Fruit fly (Drosophila melanogaster) whole organism, prepupa: Measurements from ENCODE around the gene MRG15.

Experiments used
- Blimp-1 ChIP-seq: fragments of 200-800 bp; sonication (Bioruptor generic); optimal IDR thresholded peaks from 3 replicates; lab custom pipeline; 2017; ENCODE audit warnings: missing biosample characterization, missing genetic modification characterization, mild to moderate bottlenecking, moderate library complexity, missing genetic modification reagents
- CG11294 ChIP-seq: fragments of 200-800 bp; sonication (Bioruptor generic); IDR thresholded peaks from 2 replicates; pipeline ENCODE4 v1.3.6; 2022; ENCODE audit warnings: missing biosample characterization, missing genetic modification characterization
- CG11762 ChIP-seq: fragments of 200-800 bp; sonication (Bioruptor generic); optimal IDR thresholded peaks from 3 replicates; lab custom pipeline; 2016; ENCODE audit warnings: missing biosample characterization, missing genetic modification characterization; ENCODE audit not compliant: insufficient read depth
- CG15336 ChIP-seq: fragments of 200-800 bp; sonication (Bioruptor generic); IDR thresholded peaks from 2 replicates; pipeline ENCODE4 v1.3.6; 2022; ENCODE audit warnings: missing biosample characterization, missing genetic modification characterization
- CG16779 ChIP-seq: fragments of 200-800 bp; sonication (Bioruptor generic); optimal IDR thresholded peaks from 3 replicates; lab custom pipeline; 2017; ENCODE audit warnings: missing biosample characterization, mild to moderate bottlenecking, missing genetic modification characterization
- CG3032 ChIP-seq: fragments of 200-800 bp; optimal IDR thresholded peaks from 2 replicates; lab custom pipeline; 2019; ENCODE audit warnings: missing biosample characterization, mild to moderate bottlenecking, missing genetic modification characterization, moderate library complexity
- CG31627 ChIP-seq: fragments of 200-800 bp; sonication (Bioruptor generic); optimal IDR thresholded peaks from 3 replicates; lab custom pipeline; 2016; ENCODE audit warnings: missing biosample characterization, missing genetic modification characterization
- CG34406 ChIP-seq: fragments of 200-800 bp; sonication (Bioruptor generic); optimal IDR thresholded peaks from 3 replicates; lab custom pipeline; 2016; ENCODE audit warnings: missing biosample characterization, missing genetic modification characterization
- CG4318 ChIP-seq: fragments of 200-800 bp; sonication (Bioruptor generic); optimal IDR thresholded peaks from 3 replicates; lab custom pipeline; 2017; ENCODE audit warnings: missing biosample characterization, mild to moderate bottlenecking, missing genetic modification characterization
- CG6276 ChIP-seq: fragments of 200-800 bp; sonication (Bioruptor generic); optimal IDR thresholded peaks from 2 replicates; lab custom pipeline; 2017; ENCODE audit warnings: missing biosample characterization, mild to moderate bottlenecking, missing genetic modification characterization
- CG6808 ChIP-seq: fragments of 200-800 bp; sonication (Bioruptor generic); optimal IDR thresholded peaks from 3 replicates; lab custom pipeline; 2017; ENCODE audit warnings: missing biosample characterization, missing genetic modification characterization, mild to moderate bottlenecking, moderate library complexity, missing genetic modification reagents
- CG8119 ChIP-seq: fragments of 200-800 bp; sonication (Bioruptor generic); IDR thresholded peaks from 3 replicates; pipeline ENCODE4 v1.3.6; 2022; ENCODE audit warnings: missing biosample characterization, missing genetic modification characterization
- CG8319 ChIP-seq: fragments of 200-800 bp; sonication (Bioruptor generic); optimal IDR thresholded peaks from 3 replicates; lab custom pipeline; 2016; ENCODE audit warnings: missing biosample characterization, missing genetic modification characterization
- CG8632 ChIP-seq: fragments of 200-800 bp; sonication (Bioruptor generic); optimal IDR thresholded peaks from 3 replicates; lab custom pipeline; 2016; ENCODE audit warnings: missing biosample characterization, missing genetic modification characterization
- Ets96B ChIP-seq: fragments of 200-800 bp; optimal IDR thresholded peaks from 2 replicates; lab custom pipeline; 2019; ENCODE audit warnings: missing biosample characterization, mild to moderate bottlenecking, missing genetic modification characterization, moderate library complexity
- Gug ChIP-seq: fragments of 200-800 bp; sonication (Bioruptor generic); IDR thresholded peaks from 2 replicates; pipeline ENCODE4 v1.3.6; 2022; ENCODE audit warnings: missing biosample characterization, missing genetic modification characterization
- Hr38 ChIP-seq: sonication (Bioruptor generic); optimal IDR thresholded peaks from 2 replicates; lab custom pipeline; 2016; ENCODE audit warnings: missing biosample characterization, missing genetic modification characterization
- Hr4 ChIP-seq: fragments of 200-800 bp; sonication (Bioruptor generic); optimal IDR thresholded peaks from 3 replicates; lab custom pipeline; 2016; ENCODE audit warnings: missing biosample characterization, missing genetic modification characterization
- Lpt ChIP-seq: fragments of 200-800 bp; sonication (Bioruptor generic); optimal IDR thresholded peaks from 3 replicates; lab custom pipeline; 2016; ENCODE audit warnings: missing biosample characterization, missing genetic modification characterization
- OdsH ChIP-seq: fragments of 200-800 bp; sonication (Bioruptor generic); optimal IDR thresholded peaks from 3 replicates; lab custom pipeline; 2016; ENCODE audit warnings: missing biosample characterization, missing genetic modification characterization
- Sox102F ChIP-seq: fragments of 200-800 bp; sonication (Bioruptor generic); optimal IDR thresholded peaks from 2 replicates; lab custom pipeline; 2016; ENCODE audit warnings: missing biosample characterization, mild to moderate bottlenecking, missing genetic modification characterization
- Sox14 ChIP-seq: fragments of 200-800 bp; sonication (Bioruptor generic); optimal IDR thresholded peaks from 3 replicates; lab custom pipeline; 2016; ENCODE audit warnings: missing biosample characterization, missing genetic modification characterization
- acj6 ChIP-seq: fragments of 200-800 bp; sonication (Bioruptor generic); optimal IDR thresholded peaks from 3 replicates; lab custom pipeline; 2016; ENCODE audit warnings: missing biosample characterization, missing genetic modification characterization
- cyc ChIP-seq: fragments of 200-800 bp; sonication (Bioruptor generic); optimal IDR thresholded peaks from 3 replicates; lab custom pipeline; 2016; ENCODE audit warnings: missing biosample characterization, missing genetic modification characterization
- dac ChIP-seq: fragments of 200-800 bp; sonication (Bioruptor generic); optimal IDR thresholded peaks from 2 replicates; lab custom pipeline; 2017; ENCODE audit warnings: missing biosample characterization, mild to moderate bottlenecking, missing genetic modification characterization
- eg ChIP-seq: fragments of 200-800 bp; sonication (Bioruptor generic); IDR thresholded peaks from 3 replicates; pipeline ENCODE4 v1.3.6; 2022; ENCODE audit warnings: missing biosample characterization, missing genetic modification characterization
- esn ChIP-seq: fragments of 200-800 bp; sonication (Bioruptor generic); optimal IDR thresholded peaks from 2 replicates; lab custom pipeline; 2016; ENCODE audit warnings: missing biosample characterization, mild to moderate bottlenecking, missing genetic modification characterization, moderate library complexity
- fd59A ChIP-seq: fragments of 200-800 bp; sonication (Bioruptor generic); optimal IDR thresholded peaks from 2 replicates; lab custom pipeline; 2017; ENCODE audit warnings: missing biosample characterization, mild to moderate bottlenecking, missing genetic modification characterization, missing genetic modification reagents
- fkh ChIP-seq: fragments of 200-800 bp; sonication (Bioruptor generic); optimal IDR thresholded peaks from 3 replicates; lab custom pipeline; 2017; ENCODE audit warnings: missing biosample characterization, mild to moderate bottlenecking, missing genetic modification characterization, moderate library complexity
- lz ChIP-seq: fragments of 200-800 bp; sonication (Bioruptor generic); optimal IDR thresholded peaks from 3 replicates; lab custom pipeline; 2016; ENCODE audit warnings: missing biosample characterization, missing genetic modification characterization
- net ChIP-seq: fragments of 200-800 bp; sonication (Bioruptor generic); optimal IDR thresholded peaks from 3 replicates; lab custom pipeline; 2016; ENCODE audit warnings: missing biosample characterization, missing genetic modification characterization
- salr ChIP-seq, 2 experiments: fragments of 200-800 bp; sonication (Bioruptor generic); optimal IDR thresholded peaks; 3 replicates each; lab custom pipeline; 2016 to 2018; ENCODE audit warnings: missing biosample characterization in 2 of 2, missing genetic modification characterization in 2 of 2, mild to moderate bottlenecking in 1 of 2
- spab ChIP-seq: fragments of 200-800 bp; sonication (Bioruptor generic); optimal IDR thresholded peaks from 2 replicates; lab custom pipeline; 2017; ENCODE audit warnings: missing biosample characterization, mild to moderate bottlenecking, missing genetic modification characterization, missing genetic modification reagents
- svp ChIP-seq: fragments of 200-800 bp; sonication (Bioruptor generic); peaks from one replicate; lab custom pipeline; 2016; ENCODE audit warnings: missing biosample characterization, missing genetic modification characterization
- topi ChIP-seq: fragments of 200-800 bp; sonication (Bioruptor generic); optimal IDR thresholded peaks from 3 replicates; lab custom pipeline; 2016; ENCODE audit warnings: missing biosample characterization, missing genetic modification characterization
- vri ChIP-seq: fragments of 200-800 bp; sonication (Bioruptor generic); optimal IDR thresholded peaks from 3 replicates; lab custom pipeline; 2016; ENCODE audit warnings: missing biosample characterization, mild to moderate bottlenecking, missing genetic modification characterization

MRG15 gene

dm6 chr3R:15275158-15275623 lies 2.7 kb downstream of the MRG15 start, which contains the start of the genes Cp190 and CG4338 (continued):
- TF ChIP-seq CG8119 (GFP tag; lab: Robert Waterston, UW): peak; percentile 98
- TF ChIP-seq fkh (GFP tag; lab: Kevin White, UChicago): no peak
- peak; percentile 95 for TF ChIP-seq CG11294 (GFP tag; lab: Robert Waterston, UW)
- TF ChIP-seq vri (GFP tag; lab: Kevin White, UChicago): peak; percentile 93
- TF ChIP-seq CG4318 (GFP tag; lab: Kevin White, UChicago): no peak
- TF ChIP-seq cyc: peak; percentile 97
- TF ChIP-seq acj6 (GFP tag; lab: Kevin White, UChicago): peak; percentile 97
- TF ChIP-seq Hr4 (GFP tag; lab: Kevin White, UChicago): peak; percentile 98
- TF ChIP-seq Ets96B (tag; lab: Kevin White, UChicago): peak; percentile 98
- no peak for TF ChIP-seq CG16779 (tag; lab: Kevin White, UChicago)
- TF ChIP-seq CG8632 (GFP tag; lab: Kevin White, UChicago): peak; percentile 97
- peak; percentile 95 for TF ChIP-seq CG8319 (GFP tag; lab: Kevin White, UChicago)
- peak; percentile 96 for TF ChIP-seq net (GFP tag; lab: Kevin White, UChicago)
- TF ChIP-seq dac: peak; percentile 89
- peak; percentile 95 for TF ChIP-seq Lpt (GFP tag; lab: Kevin White, UChicago)
- peak; percentile 93 for TF ChIP-seq Blimp-1
- peak; percentile 97 for TF ChIP-seq topi (GFP tag; lab: Kevin White, UChicago)
- TF ChIP-seq CG6808 (GFP tag; lab: Kevin White, UChicago): peak; percentile 98
- TF ChIP-seq svp (GFP tag; lab: Kevin White, UChicago): peak; percentile 99
- TF ChIP-seq OdsH: peak; percentile 98
- peak; percentile 99 for TF ChIP-seq CG3032
- TF ChIP-seq CG34406 (GFP tag; lab: Kevin White, UChicago): peak; percentile 97
- peak; percentile 97 for TF ChIP-seq lz (GFP tag; lab: Kevin White, UChicago)
- peak; percentile 93 for TF ChIP-seq CG11762 (GFP tag; lab: Kevin White, UChicago)

- TF ChIP-seq CG11762 (GFP tag; lab: Kevin White, UChicago): no peak
- TF ChIP-seq lz (GFP tag; lab: Kevin White, UChicago): no peak
- TF ChIP-seq Sox102F (GFP tag; lab: Kevin White, UChicago): no peak
- no peak for TF ChIP-seq CG6808 (GFP tag; lab: Kevin White, UChicago)
- TF ChIP-seq eg (GFP tag; lab: Robert Waterston, UW): no peak
- TF ChIP-seq CG6276 (GFP tag; lab: Kevin White, UChicago): no peak
- TF ChIP-seq CG15336 (GFP tag; lab: Robert Waterston, UW): no peak
- no peak for TF ChIP-seq salr (GFP tag; optimal IDR thresholded peaks at IDR 0.05; lab: Kevin White, UChicago)
- TF ChIP-seq Sox14 (GFP tag; lab: Kevin White, UChicago): no peak
- TF ChIP-seq svp (GFP tag; lab: Kevin White, UChicago): no peak
- TF ChIP-seq CG31627 (GFP tag; lab: Kevin White, UChicago): no peak
These were observed 9.1 kb downstream of the MRG15 start for dm6 chr3R:15268856-15269255.

dm6 chr3R:15268426-15268825 lies 9.5 kb downstream of the MRG15 start, which contains the start of the genes CG14864 and Zip88E:
CG14864 (minus strand) TSS chr3R:15268538.
Zip88E (plus strand) TSS chr3R:15268662.
- no peak for TF ChIP-seq fd59A (GFP tag; lab: Kevin White, UChicago)

- peak; percentile 16 for TF ChIP-seq esn (GFP tag; lab: Kevin White, UChicago)
- TF ChIP-seq acj6 (GFP tag; lab: Kevin White, UChicago): no peak
- TF ChIP-seq Blimp-1: no peak
- TF ChIP-seq Hr4 (GFP tag; lab: Kevin White, UChicago): no peak
- TF ChIP-seq Hr38 (GFP tag; lab: Kevin White, UChicago): no peak
- TF ChIP-seq CG3032: peak; percentile 35
- peak; percentile 93 for TF ChIP-seq vri (GFP tag; lab: Kevin White, UChicago)
- no peak for TF ChIP-seq Gug (GFP tag; lab: Robert Waterston, UW)
- TF ChIP-seq spab (GFP tag; lab: Kevin White, UChicago): no peak
These were observed 12.4 kb downstream of the MRG15 start, which contains the start of gene ATPsynO for dm6 chr3R:15265406-15266040. ATPsynO (plus strand) TSS chr3R:15265591.
